Worm (Caenorhabditis elegans) whole organism, L1 larva: ENCODE measurements around the gene lpl-1.

ENCODE experiments used
- C16A3.4 ChIP-seq: fragments of 150-350 bp; optimal IDR thresholded peaks from 2 replicates; lab custom pipeline; 2014; ENCODE audit warnings: missing biosample characterization, missing genetic modification characterization
- aha-1 ChIP-seq: fragments of 150-350 bp; optimal IDR thresholded peaks from 2 replicates; lab custom pipeline; 2014; ENCODE audit warnings: missing biosample characterization, missing genetic modification characterization
- aly-2 ChIP-seq: fragments of 150-350 bp; optimal IDR thresholded peaks from 2 replicates; lab custom pipeline; 2014; ENCODE audit warnings: missing biosample characterization, missing genetic modification characterization
- ceh-82 ChIP-seq, 3 experiments: fragments of 150-350 bp in 1 of 3; sonication (generic microtip) in 2 of 3; optimal IDR thresholded peaks; 2 replicates each; lab custom pipeline; 2014 to 2017; ENCODE audit warnings: missing biosample characterization in 3 of 3, missing genetic modification characterization in 3 of 3
- elt-3 ChIP-seq, 6 experiments: fragments of 150-350 bp in 1 of 6; sonication (generic microtip); optimal IDR thresholded peaks; 2 replicates each; lab custom pipeline; 2017 to 2018; ENCODE audit warnings: missing biosample characterization in 6 of 6, missing genetic modification characterization in 6 of 6, inconsistent platforms in 1 of 6
- jun-1 ChIP-seq: fragments of 150-350 bp; optimal IDR thresholded peaks from 2 replicates; lab custom pipeline; 2014; ENCODE audit warnings: missing biosample characterization, missing genetic modification reagents, missing genetic modification characterization
- lsy-2 ChIP-seq, 2 experiments: fragments of 150-350 bp; optimal IDR thresholded peaks; 2 replicates each; lab custom pipeline; 2014; ENCODE audit warnings: missing biosample characterization in 2 of 2, missing genetic modification characterization in 2 of 2
- mep-1 ChIP-seq: fragments of 150-350 bp; optimal IDR thresholded peaks from 2 replicates; lab custom pipeline; 2014; ENCODE audit warnings: missing biosample characterization, missing genetic modification characterization
- nhr-19 ChIP-seq: fragments of 200-800 bp; sonication (Bioruptor generic); conservative IDR thresholded peaks from 2 replicates; pipeline ENCODE4 v1.3.6; 2022; ENCODE audit warnings: missing genetic modification characterization, missing compliant biosample characterization
- skn-1 ChIP-seq: fragments of 150-350 bp; optimal IDR thresholded peaks from 2 replicates; lab custom pipeline; 2014; ENCODE audit warnings: missing biosample characterization, missing genetic modification characterization
- snu-23 ChIP-seq: sonication (generic microtip); optimal IDR thresholded peaks from 2 replicates; lab custom pipeline; 2016; ENCODE audit warnings: missing genetic modification characterization, missing compliant biosample characterization
- unc-62 ChIP-seq: fragments of 150-350 bp; optimal IDR thresholded peaks from 2 replicates; lab custom pipeline; 2014; ENCODE audit warnings: missing biosample characterization, missing genetic modification reagents, missing genetic modification characterization
- ztf-11 ChIP-seq, 2 experiments: sonication (generic microtip); optimal IDR thresholded peaks; 2 replicates each; lab custom pipeline; 2016 to 2017; ENCODE audit warnings: missing genetic modification characterization in 2 of 2, missing biosample characterization in 1 of 2, missing compliant biosample characterization in 1 of 2

- no peak for TF ChIP-seq lsy-2 (tag; optimal IDR thresholded peaks at IDR 0.05; lab: Kevin White, UChicago)
- no peak for TF ChIP-seq snu-23 (GFP tag; lab: Kevin White, UChicago)
- no peak for TF ChIP-seq jun-1 (tag; lab: Kevin White, UChicago)
- no peak for TF ChIP-seq aha-1 (tag; lab: Kevin White, UChicago)
- no peak for TF ChIP-seq ztf-11 (tag; optimal IDR thresholded peaks at IDR 0.05; lab: Kevin White, UChicago)
- TF ChIP-seq elt-3 (tag; optimal IDR thresholded peaks at IDR 0.05; lab: Kevin White, UChicago): no peak
- TF ChIP-seq mep-1 (tag; lab: Kevin White, UChicago): no peak
- TF ChIP-seq nhr-19 (GFP tag; lab: Robert Waterston, UW): no peak
- no peak for TF ChIP-seq aly-2
- no peak for TF ChIP-seq unc-62 (GFP tag; lab: Kevin White, UChicago)
- no peak for TF ChIP-seq ceh-82 (tag; optimal IDR thresholded peaks at IDR 0.05; lab: Kevin White, UChicago)
- peak; percentile 73 for TF ChIP-seq skn-1 (tag; lab: Kevin White, UChicago)
- no peak for TF ChIP-seq C16A3.4
These were observed 42.8 kb downstream of the lpl-1 start for ce11 chrIV:9051036-9051435.
